Worm (Caenorhabditis elegans) whole organism, early embryonic: ENCODE results near the gene F46G10.1.

Experiments used
- aly-1 ChIP-seq: sonication (generic microtip); optimal IDR thresholded peaks from 2 replicates; lab custom pipeline; 2016; ENCODE audit warnings: missing genetic modification characterization, missing compliant biosample characterization
- ama-1 ChIP-seq: fragments of 150-350 bp; optimal IDR thresholded peaks from 2 replicates; lab custom pipeline; 2014
- sea-1 ChIP-seq: fragments of 200-800 bp; sonication (Bioruptor generic); conservative IDR thresholded peaks from 2 replicates; pipeline ENCODE4 v1.3.6; 2022; ENCODE audit warnings: missing genetic modification characterization, missing compliant biosample characterization

DNA sequence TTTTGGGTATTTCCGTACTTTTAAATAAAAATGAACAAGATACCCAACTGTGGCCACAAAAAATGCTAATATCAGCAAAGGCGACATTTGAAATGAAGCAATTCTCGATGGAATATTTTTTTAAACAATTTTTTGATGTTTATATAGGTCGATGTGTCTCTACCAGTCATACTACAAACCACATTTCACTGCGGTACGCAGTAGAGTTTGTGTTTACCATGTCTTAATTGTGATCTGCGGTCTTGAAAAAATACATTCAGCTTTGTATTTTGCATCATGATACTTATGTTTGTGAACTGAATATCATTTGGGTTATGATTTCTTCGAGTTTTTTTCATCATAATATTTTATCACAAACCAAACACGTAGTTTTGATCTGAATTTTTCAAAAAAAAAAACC is 27.5 kb downstream of the F46G10.1 start, which contains the start of gene cyp-14A4:
- TF ChIP-seq aly-1 (tag; lab: Kevin White, UChicago) = no peak
- TF ChIP-seq sea-1 (GFP tag; lab: Robert Waterston, UW) = no peak
- TF ChIP-seq ama-1 = no peak
